Fruit fly (Drosophila melanogaster) whole organism: ENCODE results near the gene x16.

Experiments used
- CG8478 ChIP-seq: fragments of >200 bp; optimal IDR thresholded peaks from 2 replicates; lab custom pipeline; 2018; ENCODE audit warnings: inconsistent platforms
- Dll ChIP-seq: fragments of >200 bp; optimal IDR thresholded peaks from 2 replicates; lab custom pipeline; 2017
- EcR ChIP-seq, 2 experiments: fragments of >200 bp; optimal IDR thresholded peaks; 2 replicates each; lab custom pipeline; 2017; ENCODE audit warnings: missing biosample characterization in 2 of 2, missing genetic modification characterization in 2 of 2, missing genetic modification reagents in 2 of 2
- pan ChIP-seq: fragments of >200 bp; optimal IDR thresholded peaks from 2 replicates; lab custom pipeline; 2017
- psq ChIP-seq: fragments of >200 bp; optimal IDR thresholded peaks from 2 replicates; lab custom pipeline; 2017
- usp ChIP-seq: fragments of >200 bp; optimal IDR thresholded peaks from 2 replicates; lab custom pipeline; 2017; ENCODE audit warnings: missing biosample characterization, missing genetic modification characterization, mixed read lengths

Gene x16

dm6 chr2L:6913964-6914363 lies 6.0 kb downstream of the x16 start, which contains the start of gene Wee1:
Wee1 (minus strand) TSS chr2L:6914138.
- TF ChIP-seq CG8478 (no peak), psq (lab: Kevin White, UChicago) (no peak), EcR (GFP tag; optimal IDR thresholded peaks at IDR 0.05; lab: Kevin White, UChicago) (no peak), pan (lab: Kevin White, UChicago) (no peak), usp (GFP tag; lab: Kevin White, UChicago) (no peak), Dll (no peak)

DNA sequence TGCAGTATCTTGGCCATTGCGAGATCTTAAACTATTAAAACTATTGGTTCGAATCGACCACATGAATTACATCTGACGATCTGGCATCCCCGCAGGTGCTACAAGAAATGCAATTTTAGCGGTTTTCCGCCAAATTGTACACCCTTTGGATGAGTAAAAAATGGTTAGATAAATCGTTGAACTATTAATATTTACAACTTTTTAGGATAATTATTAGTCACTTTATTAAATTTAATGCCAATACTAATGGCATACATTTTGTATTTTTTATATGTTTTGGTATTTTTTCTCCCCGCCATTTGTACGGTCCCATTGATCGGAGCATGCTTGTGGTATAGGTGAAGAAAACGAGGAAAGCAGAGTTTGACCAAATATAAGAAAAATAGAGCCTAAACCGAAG lies 12.2 kb downstream of the x16 start, which contains the start of the genes Polr1F and Rat1:
Polr1F (minus strand) TSS at position 84 of the 400 bp plus-strand sequence.
Rat1 (plus strand) TSS at position 323 of the 400 bp plus-strand sequence.
- no peak for TF ChIP-seq Dll
- TF ChIP-seq EcR (GFP tag; optimal IDR thresholded peaks at IDR 0.05; lab: Kevin White, UChicago): no peak
- TF ChIP-seq pan (lab: Kevin White, UChicago): no peak
- TF ChIP-seq CG8478: no peak
- TF ChIP-seq psq (lab: Kevin White, UChicago): no peak
- TF ChIP-seq usp (GFP tag; lab: Kevin White, UChicago): no peak

dm6 chr2L:6874526-6875198 lies 45.3 kb downstream of the x16 start, which contains the start of gene Nlg2:
Nlg2 (plus strand) TSS chr2L:6874900.
- TF ChIP-seq CG8478: no peak
- no peak for TF ChIP-seq pan (lab: Kevin White, UChicago)
- TF ChIP-seq usp (GFP tag; lab: Kevin White, UChicago): no peak
- no peak for TF ChIP-seq psq (lab: Kevin White, UChicago)
- TF ChIP-seq EcR (GFP tag; optimal IDR thresholded peaks at IDR 0.05; lab: Kevin White, UChicago): no peak
- no peak for TF ChIP-seq Dll

DNA sequence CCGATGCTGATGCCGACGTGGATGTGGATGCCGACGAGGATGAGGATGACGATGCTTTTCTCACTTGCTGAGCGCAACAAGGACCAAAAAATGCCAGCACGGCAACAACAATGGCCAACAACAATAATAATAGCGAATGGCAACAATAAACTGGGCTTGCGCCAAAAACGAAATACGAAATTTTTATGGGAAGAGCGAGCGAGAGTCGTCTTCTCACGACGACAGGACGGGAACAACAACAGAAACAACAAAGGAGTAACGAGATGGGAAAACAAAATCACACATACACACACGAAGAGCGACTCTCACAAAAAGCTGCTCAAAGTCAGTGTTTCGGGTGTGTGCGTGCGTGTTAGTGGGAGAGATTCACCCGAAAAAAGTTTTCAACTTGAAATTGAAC lies 46.0 kb downstream of the x16 start:
- TF ChIP-seq pan (lab: Kevin White, UChicago) (no peak), EcR (GFP tag; optimal IDR thresholded peaks at IDR 0.05; lab: Kevin White, UChicago) (no peak), CG8478 (no peak), Dll (no peak), psq (lab: Kevin White, UChicago) (no peak), usp (GFP tag; lab: Kevin White, UChicago) (no peak)

DNA sequence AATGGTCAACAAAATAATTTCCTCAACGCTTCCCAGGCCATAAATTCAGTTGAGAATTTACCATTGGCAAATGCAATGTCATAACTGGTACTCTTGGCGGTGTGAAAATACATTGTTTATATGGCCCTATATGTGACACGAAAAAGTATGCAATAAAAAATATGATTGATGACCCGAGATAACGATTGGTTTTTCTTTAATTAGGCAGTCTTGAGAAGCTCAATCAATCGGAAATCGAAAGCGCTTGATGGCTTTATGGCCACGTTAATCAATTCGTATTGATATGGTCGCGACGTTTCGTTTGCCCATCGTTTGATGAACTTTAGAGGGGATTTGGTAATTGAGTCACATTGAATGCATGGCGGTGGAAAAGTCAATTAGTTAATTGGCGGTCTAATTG lies 49.2 kb downstream of the x16 start:
- no peak for TF ChIP-seq Dll
- TF ChIP-seq CG8478: no peak
- no peak for TF ChIP-seq usp (GFP tag; lab: Kevin White, UChicago)
- no peak for TF ChIP-seq psq (lab: Kevin White, UChicago)
- no peak for TF ChIP-seq EcR (GFP tag; optimal IDR thresholded peaks at IDR 0.05; lab: Kevin White, UChicago)
- no peak for TF ChIP-seq pan (lab: Kevin White, UChicago)

dm6 chr2L:6870289-6870688 lies 49.7 kb downstream of the x16 start, which contains the start of gene Nha1:
Nha1 (minus strand) TSS chr2L:6870389.
- TF ChIP-seq Dll: no peak
- no peak for TF ChIP-seq pan (lab: Kevin White, UChicago)
- TF ChIP-seq psq (lab: Kevin White, UChicago): no peak
- no peak for TF ChIP-seq EcR (GFP tag; optimal IDR thresholded peaks at IDR 0.05; lab: Kevin White, UChicago)
- TF ChIP-seq usp (GFP tag; lab: Kevin White, UChicago): no peak
- TF ChIP-seq CG8478: no peak

DNA sequence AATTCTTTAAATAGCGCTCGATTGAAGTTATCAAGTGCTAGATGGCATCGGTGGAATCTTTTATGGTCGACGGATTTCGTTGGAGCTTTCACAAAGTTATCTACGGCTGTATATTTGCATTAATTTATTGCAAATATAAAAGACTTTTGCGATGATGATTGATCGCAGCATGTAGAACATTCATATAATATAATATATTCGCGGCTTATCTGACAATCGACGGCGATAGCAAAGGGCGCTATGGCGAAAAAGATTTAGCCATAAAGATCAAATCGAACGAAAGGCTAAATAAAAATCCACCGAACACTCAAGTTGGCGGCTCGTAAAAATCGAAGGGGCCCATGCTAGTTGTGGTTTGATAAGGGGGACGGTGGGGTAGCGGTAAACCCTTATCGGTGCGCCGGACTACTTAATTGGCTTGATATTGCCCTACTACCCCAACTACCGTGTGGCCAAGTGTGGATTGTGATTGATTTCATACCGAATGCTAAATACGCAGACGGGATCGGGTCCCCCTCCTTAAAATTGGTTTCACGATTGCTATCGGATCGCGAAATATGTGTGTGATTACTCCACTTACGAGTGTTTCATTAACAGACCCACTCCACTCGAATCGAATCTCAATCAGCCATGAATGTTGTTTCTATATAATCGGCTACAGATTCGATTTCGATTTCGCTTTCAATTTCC lies 51.7 kb downstream of the x16 start:
- TF ChIP-seq psq (lab: Kevin White, UChicago) (no peak), CG8478 (no peak), EcR (GFP tag; optimal IDR thresholded peaks at IDR 0.05; lab: Kevin White, UChicago) (no peak)
